Fruit fly (Drosophila melanogaster) whole organism, prepupa: ENCODE measurements around the gene RecQ5.
A peak's percentile ranks its signal among the peaks of the same experiment; 100 is the strongest.

Experiments
- Blimp-1 ChIP-seq: fragments of 200-800 bp; sonication (Bioruptor generic); optimal IDR thresholded peaks from 3 replicates; lab custom pipeline; 2017; ENCODE audit warnings: missing biosample characterization, missing genetic modification characterization, mild to moderate bottlenecking, moderate library complexity, missing genetic modification reagents
- CG10631 ChIP-seq: fragments of 200-800 bp; sonication (Bioruptor generic); optimal IDR thresholded peaks from 2 replicates; lab custom pipeline; 2016; ENCODE audit warnings: missing biosample characterization, missing genetic modification characterization
- CG10669 ChIP-seq: fragments of 200-800 bp; sonication (Bioruptor generic); optimal IDR thresholded peaks from 3 replicates; lab custom pipeline; 2018; ENCODE audit warnings: missing biosample characterization, mild to moderate bottlenecking, missing genetic modification characterization, moderate library complexity
- CG11294 ChIP-seq: fragments of 200-800 bp; sonication (Bioruptor generic); IDR thresholded peaks from 2 replicates; pipeline ENCODE4 v1.3.6; 2022; ENCODE audit warnings: missing biosample characterization, missing genetic modification characterization
- CG11762 ChIP-seq: fragments of 200-800 bp; sonication (Bioruptor generic); optimal IDR thresholded peaks from 3 replicates; lab custom pipeline; 2016; ENCODE audit warnings: missing biosample characterization, missing genetic modification characterization; ENCODE audit not compliant: insufficient read depth
- CG11902 ChIP-seq: fragments of 200-800 bp; sonication (Bioruptor generic); optimal IDR thresholded peaks from 3 replicates; lab custom pipeline; 2016; ENCODE audit warnings: missing biosample characterization, missing genetic modification characterization
- CG15336 ChIP-seq: fragments of 200-800 bp; sonication (Bioruptor generic); IDR thresholded peaks from 2 replicates; pipeline ENCODE4 v1.3.6; 2022; ENCODE audit warnings: missing biosample characterization, missing genetic modification characterization
- CG1621 ChIP-seq: fragments of 200-800 bp; sonication (Bioruptor generic); optimal IDR thresholded peaks from 3 replicates; lab custom pipeline; 2018; ENCODE audit warnings: missing biosample characterization, mild to moderate bottlenecking, missing genetic modification characterization
- CG16779 ChIP-seq: fragments of 200-800 bp; sonication (Bioruptor generic); optimal IDR thresholded peaks from 3 replicates; lab custom pipeline; 2017; ENCODE audit warnings: missing biosample characterization, mild to moderate bottlenecking, missing genetic modification characterization
- CG3032 ChIP-seq: fragments of 200-800 bp; optimal IDR thresholded peaks from 2 replicates; lab custom pipeline; 2019; ENCODE audit warnings: missing biosample characterization, mild to moderate bottlenecking, missing genetic modification characterization, moderate library complexity
- CG31627 ChIP-seq: fragments of 200-800 bp; sonication (Bioruptor generic); optimal IDR thresholded peaks from 3 replicates; lab custom pipeline; 2016; ENCODE audit warnings: missing biosample characterization, missing genetic modification characterization
- CG32006 ChIP-seq: fragments of 200-800 bp; sonication (Bioruptor generic); optimal IDR thresholded peaks from 3 replicates; lab custom pipeline; 2017; ENCODE audit warnings: missing biosample characterization, mild to moderate bottlenecking, missing genetic modification characterization
- CG34406 ChIP-seq: fragments of 200-800 bp; sonication (Bioruptor generic); optimal IDR thresholded peaks from 3 replicates; lab custom pipeline; 2016; ENCODE audit warnings: missing biosample characterization, missing genetic modification characterization
- CG3919 ChIP-seq: fragments of 200-800 bp; sonication (Bioruptor generic); optimal IDR thresholded peaks from 3 replicates; lab custom pipeline; 2016; ENCODE audit warnings: missing biosample characterization, missing genetic modification characterization
- CG4318 ChIP-seq: fragments of 200-800 bp; sonication (Bioruptor generic); optimal IDR thresholded peaks from 3 replicates; lab custom pipeline; 2017; ENCODE audit warnings: missing biosample characterization, mild to moderate bottlenecking, missing genetic modification characterization
- CG6163 ChIP-seq: fragments of 200-800 bp; sonication (Bioruptor generic); IDR thresholded peaks from 3 replicates; pipeline ENCODE4 v1.3.6; 2022; ENCODE audit warnings: missing biosample characterization, missing genetic modification characterization
- CG6276 ChIP-seq: fragments of 200-800 bp; sonication (Bioruptor generic); optimal IDR thresholded peaks from 2 replicates; lab custom pipeline; 2017; ENCODE audit warnings: missing biosample characterization, mild to moderate bottlenecking, missing genetic modification characterization
- CG6792 ChIP-seq: fragments of 200-800 bp; sonication (Bioruptor generic); optimal IDR thresholded peaks from 3 replicates; lab custom pipeline; 2016; ENCODE audit warnings: missing biosample characterization, missing genetic modification characterization
- CG7368 ChIP-seq: fragments of 200-800 bp; sonication (Bioruptor generic); optimal IDR thresholded peaks from 3 replicates; lab custom pipeline; 2016; ENCODE audit warnings: missing biosample characterization, missing genetic modification characterization
- CG8119 ChIP-seq: fragments of 200-800 bp; sonication (Bioruptor generic); IDR thresholded peaks from 3 replicates; pipeline ENCODE4 v1.3.6; 2022; ENCODE audit warnings: missing biosample characterization, missing genetic modification characterization
- CG8319 ChIP-seq: fragments of 200-800 bp; sonication (Bioruptor generic); optimal IDR thresholded peaks from 3 replicates; lab custom pipeline; 2016; ENCODE audit warnings: missing biosample characterization, missing genetic modification characterization
- CG8632 ChIP-seq: fragments of 200-800 bp; sonication (Bioruptor generic); optimal IDR thresholded peaks from 3 replicates; lab custom pipeline; 2016; ENCODE audit warnings: missing biosample characterization, missing genetic modification characterization
- CG9139 ChIP-seq: fragments of 200-800 bp; sonication (Bioruptor generic); optimal IDR thresholded peaks from 3 replicates; lab custom pipeline; 2017; ENCODE audit warnings: missing biosample characterization, mild to moderate bottlenecking, missing genetic modification characterization
- Eip75B ChIP-seq: fragments of 200-800 bp; sonication (Bioruptor generic); optimal IDR thresholded peaks from 3 replicates; lab custom pipeline; 2016; ENCODE audit warnings: missing biosample characterization, missing genetic modification characterization
- Eip78C ChIP-seq: fragments of 200-800 bp; sonication (Bioruptor generic); peaks from one replicate; lab custom pipeline; 2016; ENCODE audit warnings: missing biosample characterization, missing genetic modification characterization
- Eip93F ChIP-seq: fragments of 200-800 bp; sonication (Bioruptor generic); optimal IDR thresholded peaks from 2 replicates; lab custom pipeline; 2016; ENCODE audit warnings: missing biosample characterization, mild to moderate bottlenecking, missing genetic modification characterization
- Ets96B ChIP-seq: fragments of 200-800 bp; optimal IDR thresholded peaks from 2 replicates; lab custom pipeline; 2019; ENCODE audit warnings: missing biosample characterization, mild to moderate bottlenecking, missing genetic modification characterization, moderate library complexity
- Gug ChIP-seq: fragments of 200-800 bp; sonication (Bioruptor generic); IDR thresholded peaks from 2 replicates; pipeline ENCODE4 v1.3.6; 2022; ENCODE audit warnings: missing biosample characterization, missing genetic modification characterization
- Hr39 ChIP-seq: fragments of 200-800 bp; sonication (Bioruptor generic); optimal IDR thresholded peaks from 2 replicates; lab custom pipeline; 2016; ENCODE audit warnings: missing biosample characterization, missing genetic modification characterization
- Lpt ChIP-seq: fragments of 200-800 bp; sonication (Bioruptor generic); optimal IDR thresholded peaks from 3 replicates; lab custom pipeline; 2016; ENCODE audit warnings: missing biosample characterization, missing genetic modification characterization
- Met ChIP-seq: fragments of 200-800 bp; sonication (Bioruptor generic); optimal IDR thresholded peaks from 3 replicates; lab custom pipeline; 2016; ENCODE audit warnings: missing biosample characterization, missing genetic modification characterization
- OdsH ChIP-seq: fragments of 200-800 bp; sonication (Bioruptor generic); optimal IDR thresholded peaks from 3 replicates; lab custom pipeline; 2016; ENCODE audit warnings: missing biosample characterization, missing genetic modification characterization
- Smox ChIP-seq: fragments of 200-800 bp; sonication (Bioruptor generic); optimal IDR thresholded peaks from 3 replicates; lab custom pipeline; 2016; ENCODE audit warnings: missing biosample characterization, missing genetic modification characterization
- Sox102F ChIP-seq: fragments of 200-800 bp; sonication (Bioruptor generic); optimal IDR thresholded peaks from 2 replicates; lab custom pipeline; 2016; ENCODE audit warnings: missing biosample characterization, mild to moderate bottlenecking, missing genetic modification characterization
- Sox14 ChIP-seq: fragments of 200-800 bp; sonication (Bioruptor generic); optimal IDR thresholded peaks from 3 replicates; lab custom pipeline; 2016; ENCODE audit warnings: missing biosample characterization, missing genetic modification characterization
- acj6 ChIP-seq: fragments of 200-800 bp; sonication (Bioruptor generic); optimal IDR thresholded peaks from 3 replicates; lab custom pipeline; 2016; ENCODE audit warnings: missing biosample characterization, missing genetic modification characterization
- dsx ChIP-seq: fragments of 200-800 bp; optimal IDR thresholded peaks from 3 replicates; lab custom pipeline; 2019; ENCODE audit warnings: missing biosample characterization, mild to moderate bottlenecking, missing genetic modification characterization, moderate library complexity; ENCODE audit not compliant: poor library complexity, severe bottlenecking
- eg ChIP-seq: fragments of 200-800 bp; sonication (Bioruptor generic); IDR thresholded peaks from 3 replicates; pipeline ENCODE4 v1.3.6; 2022; ENCODE audit warnings: missing biosample characterization, missing genetic modification characterization
- esn ChIP-seq: fragments of 200-800 bp; sonication (Bioruptor generic); optimal IDR thresholded peaks from 2 replicates; lab custom pipeline; 2016; ENCODE audit warnings: missing biosample characterization, mild to moderate bottlenecking, missing genetic modification characterization, moderate library complexity
- fd59A ChIP-seq: fragments of 200-800 bp; sonication (Bioruptor generic); optimal IDR thresholded peaks from 2 replicates; lab custom pipeline; 2017; ENCODE audit warnings: missing biosample characterization, mild to moderate bottlenecking, missing genetic modification characterization, missing genetic modification reagents
- fd85E ChIP-seq: fragments of 200-800 bp; sonication (Bioruptor generic); optimal IDR thresholded peaks from 3 replicates; lab custom pipeline; 2016; ENCODE audit warnings: missing biosample characterization, missing genetic modification characterization
- fkh ChIP-seq: fragments of 200-800 bp; sonication (Bioruptor generic); optimal IDR thresholded peaks from 3 replicates; lab custom pipeline; 2017; ENCODE audit warnings: missing biosample characterization, mild to moderate bottlenecking, missing genetic modification characterization, moderate library complexity
- lz ChIP-seq: fragments of 200-800 bp; sonication (Bioruptor generic); optimal IDR thresholded peaks from 3 replicates; lab custom pipeline; 2016; ENCODE audit warnings: missing biosample characterization, missing genetic modification characterization
- net ChIP-seq: fragments of 200-800 bp; sonication (Bioruptor generic); optimal IDR thresholded peaks from 3 replicates; lab custom pipeline; 2016; ENCODE audit warnings: missing biosample characterization, missing genetic modification characterization
- pdm3 ChIP-seq: fragments of 200-800 bp; sonication (Bioruptor generic); optimal IDR thresholded peaks from 3 replicates; lab custom pipeline; 2016; ENCODE audit warnings: missing biosample characterization, missing genetic modification characterization
- salr ChIP-seq, 2 experiments: fragments of 200-800 bp; sonication (Bioruptor generic); optimal IDR thresholded peaks; 3 replicates each; lab custom pipeline; 2016 to 2018; ENCODE audit warnings: missing biosample characterization in 2 of 2, missing genetic modification characterization in 2 of 2, mild to moderate bottlenecking in 1 of 2
- spab ChIP-seq: fragments of 200-800 bp; sonication (Bioruptor generic); optimal IDR thresholded peaks from 2 replicates; lab custom pipeline; 2017; ENCODE audit warnings: missing biosample characterization, mild to moderate bottlenecking, missing genetic modification characterization, missing genetic modification reagents
- ss ChIP-seq, 2 experiments: fragments of 200-800 bp; sonication (Bioruptor generic); optimal IDR thresholded peaks; 2 replicates in 1 of 2; 3 replicates in 1 of 2; lab custom pipeline; 2017 to 2018; ENCODE audit warnings: mild to moderate bottlenecking in 2 of 2, missing biosample characterization in 2 of 2, missing genetic modification characterization in 2 of 2, moderate library complexity in 1 of 2
- topi ChIP-seq: fragments of 200-800 bp; sonication (Bioruptor generic); optimal IDR thresholded peaks from 3 replicates; lab custom pipeline; 2016; ENCODE audit warnings: missing biosample characterization, missing genetic modification characterization
- vri ChIP-seq: fragments of 200-800 bp; sonication (Bioruptor generic); optimal IDR thresholded peaks from 3 replicates; lab custom pipeline; 2016; ENCODE audit warnings: missing biosample characterization, mild to moderate bottlenecking, missing genetic modification characterization

RecQ5 gene

DNA sequence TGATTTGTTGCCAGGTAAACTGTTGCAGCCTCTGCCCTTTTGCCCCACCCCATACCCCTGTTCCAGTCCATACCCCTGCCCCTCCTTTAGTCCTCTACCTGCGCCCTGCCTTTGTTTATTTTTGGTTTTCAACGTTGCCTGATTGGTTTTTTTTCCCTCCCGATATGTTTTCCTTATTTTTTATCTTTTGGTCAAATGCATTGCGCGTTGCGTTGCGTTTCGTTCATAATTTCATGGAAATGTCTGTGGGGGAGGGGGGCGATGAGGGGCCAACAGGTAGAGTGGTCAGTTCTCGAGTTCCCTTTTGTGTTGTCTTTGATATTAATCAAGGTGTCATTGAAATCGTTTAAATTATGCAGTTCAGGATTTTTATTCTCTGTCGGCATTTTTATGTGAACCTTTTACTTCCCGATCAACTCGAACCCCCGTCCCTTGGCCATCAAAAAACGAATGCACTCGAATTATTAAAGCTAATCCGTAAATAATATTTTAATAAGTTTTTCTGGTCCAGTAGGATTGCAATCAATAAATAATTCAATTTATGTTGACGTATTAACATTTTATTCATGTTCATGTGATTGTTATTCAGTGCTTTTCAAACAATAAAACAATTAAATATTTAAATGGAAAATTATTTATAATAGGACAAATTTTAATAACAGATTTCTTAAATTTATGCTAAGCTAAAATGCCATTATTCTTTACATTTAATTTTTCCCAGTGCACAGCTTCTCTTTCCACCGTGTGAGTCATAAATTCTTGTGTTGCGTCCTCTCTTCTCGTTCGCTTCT, 3.1 kb upstream of the RecQ5 start:
- TF ChIP-seq CG7368 (GFP tag; lab: Kevin White, UChicago) (peak; percentile 66), acj6 (GFP tag; lab: Kevin White, UChicago) (peak; percentile 83), CG15336 (GFP tag; lab: Robert Waterston, UW) (peak; percentile 51), fd85E (GFP tag; lab: Kevin White, UChicago) (no peak), OdsH (GFP tag; lab: Kevin White, UChicago) (peak; percentile 80), CG31627 (GFP tag; lab: Kevin White, UChicago) (peak; percentile 69), eg (GFP tag; lab: Robert Waterston, UW) (0 out of 3 replicates have a peak, but pooled peaks have one; percentile 31), Sox14 (GFP tag; lab: Kevin White, UChicago) (peak; percentile 65), CG3919 (GFP tag; lab: Kevin White, UChicago) (peak; percentile 80), dsx (GFP tag; lab: Kevin White, UChicago) (peak; percentile 83), Smox (GFP tag; lab: Kevin White, UChicago) (peak; percentile 82), fd59A (peak; percentile 76), Eip93F (GFP tag; lab: Kevin White, UChicago) (peak; percentile 39), salr (GFP tag; optimal IDR thresholded peaks at IDR 0.05; lab: Kevin White, UChicago) (peak; percentile 30 to 54), CG16779 (tag; lab: Kevin White, UChicago) (peak; percentile 21), CG34406 (peak; percentile 87), CG6276 (no peak), Sox102F (GFP tag; lab: Kevin White, UChicago) (peak; percentile 71), fkh (GFP tag; lab: Kevin White, UChicago) (peak; percentile 64), Met (peak; percentile 86), CG11294 (GFP tag; lab: Robert Waterston, UW) (no peak), topi (GFP tag; lab: Kevin White, UChicago) (peak; percentile 91), Eip75B (GFP tag; lab: Kevin White, UChicago) (peak; percentile 72), CG11762 (GFP tag; lab: Kevin White, UChicago) (peak; percentile 61), Lpt (GFP tag; lab: Kevin White, UChicago) (peak; percentile 43), CG3032 (tag; lab: Kevin White, UChicago) (peak; percentile 93), esn (peak; percentile 92), lz (GFP tag; lab: Kevin White, UChicago) (peak; percentile 75), net (GFP tag; lab: Kevin White, UChicago) (peak; percentile 56), CG10631 (GFP tag; lab: Kevin White, UChicago) (peak; percentile 77), CG8119 (GFP tag; lab: Robert Waterston, UW) (peak; percentile 49; the same call in 2 of the 3 replicates), CG8319 (peak; percentile 67), CG32006 (GFP tag; lab: Kevin White, UChicago) (peak; percentile 42), Eip78C (GFP tag; lab: Kevin White, UChicago) (peak; percentile 96), Gug (GFP tag; lab: Robert Waterston, UW) (no peak), CG9139 (GFP tag; lab: Kevin White, UChicago) (peak; percentile 70), CG6163 (GFP tag; lab: Robert Waterston, UW) (peak; percentile 58), Ets96B (peak; percentile 88), pdm3 (GFP tag; lab: Kevin White, UChicago) (peak; percentile 68), vri (GFP tag; lab: Kevin White, UChicago) (peak; percentile 58), spab (GFP tag; lab: Kevin White, UChicago) (peak; percentile 84), CG1621 (tag; lab: Kevin White, UChicago) (peak; percentile 55), CG8632 (GFP tag; lab: Kevin White, UChicago) (peak; percentile 89), Hr39 (GFP tag; lab: Kevin White, UChicago) (peak; percentile 63), CG11902 (GFP tag; lab: Kevin White, UChicago) (peak; percentile 44), CG6792 (GFP tag; lab: Kevin White, UChicago) (peak; percentile 78), CG10669 (GFP tag; lab: Kevin White, UChicago) (peak; percentile 87), Blimp-1 (GFP tag; lab: Kevin White, UChicago) (peak; percentile 57), ss (GFP tag; optimal IDR thresholded peaks at IDR 0.05; lab: Kevin White, UChicago) (peak; percentile 65 to 88), CG4318 (GFP tag; lab: Kevin White, UChicago) (no peak)
